Worm (Caenorhabditis elegans) whole organism, midembryonic: ENCODE measurements around the gene F38B6.6.

Experiments
- T22C8.4 ChIP-seq: fragments of 200-800 bp; sonication (Bioruptor generic); IDR thresholded peaks from 2 replicates; pipeline ENCODE4 v1.3.6; 2022; ENCODE audit warnings: missing genetic modification characterization, missing compliant biosample characterization
- cog-1 ChIP-seq: sonication (generic microtip); optimal IDR thresholded peaks from 2 replicates; lab custom pipeline; 2016; ENCODE audit warnings: missing genetic modification characterization, missing compliant biosample characterization
- flt-1 ChIP-seq: fragments of 200-800 bp; sonication (Bioruptor generic); IDR thresholded peaks from 2 replicates; pipeline ENCODE4 v1.3.6; 2022; ENCODE audit warnings: missing genetic modification characterization, missing compliant biosample characterization
- klf-2 ChIP-seq: fragments of 200-800 bp; sonication (Bioruptor generic); conservative IDR thresholded peaks from 2 replicates; pipeline ENCODE4 v1.3.6; 2022; ENCODE audit warnings: missing genetic modification reagents, missing genetic modification characterization, missing compliant biosample characterization
- med-1 ChIP-seq: sonication (generic microtip); optimal IDR thresholded peaks from 2 replicates; lab custom pipeline; 2017; ENCODE audit warnings: missing genetic modification characterization, mild to moderate bottlenecking, missing compliant biosample characterization, antibody characterized with exemption, missing genetic modification reagents; ENCODE audit not compliant: insufficient read depth
- ref-1 ChIP-seq: fragments of 200-800 bp; sonication (Bioruptor generic); conservative IDR thresholded peaks from 2 replicates; pipeline ENCODE4 v1.3.6; 2022; ENCODE audit warnings: missing genetic modification reagents, missing genetic modification characterization, missing compliant biosample characterization
- tab-1 ChIP-seq: fragments of 200-800 bp; sonication (Bioruptor generic); IDR thresholded peaks from 2 replicates; pipeline ENCODE4 v1.3.6; 2022; ENCODE audit warnings: missing genetic modification characterization, missing compliant biosample characterization
- ztf-23 ChIP-seq: fragments of 200-800 bp; sonication (Bioruptor generic); IDR thresholded peaks from 2 replicates; pipeline ENCODE4 v1.3.6; 2022; ENCODE audit warnings: missing genetic modification reagents, missing genetic modification characterization, missing compliant biosample characterization
- ztf-29 ChIP-seq: fragments of 200-800 bp; sonication (Bioruptor generic); IDR thresholded peaks from 2 replicates; pipeline ENCODE4 v1.3.6; 2022; ENCODE audit warnings: missing genetic modification reagents, missing genetic modification characterization, missing compliant biosample characterization

Gene F38B6.6

DNA sequence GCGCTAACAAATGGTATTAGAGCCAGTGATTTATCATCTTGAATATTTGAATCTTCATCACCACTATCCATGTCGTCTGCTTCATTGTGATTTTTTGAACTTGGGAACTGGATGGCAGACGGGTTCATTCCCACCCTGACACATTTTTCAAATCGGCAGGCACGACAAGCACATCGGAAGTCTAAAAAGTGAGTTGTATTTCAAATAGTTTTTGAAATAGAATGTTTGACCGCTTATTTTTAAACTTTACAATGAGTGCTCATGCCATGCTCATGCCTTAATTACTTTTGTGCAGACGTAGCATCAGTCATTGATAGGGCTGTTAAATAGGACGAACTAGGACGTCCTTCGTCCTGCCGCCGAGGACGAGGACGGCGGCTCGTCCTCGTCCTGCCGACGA is 52.0 kb downstream of the F38B6.6 start:
- TF ChIP-seq flt-1 (GFP tag; lab: Robert Waterston, UW): no peak
- TF ChIP-seq tab-1 (GFP tag; lab: Robert Waterston, UW): no peak
- TF ChIP-seq med-1 (GFP tag; lab: Kevin White, UChicago): no peak
- TF ChIP-seq T22C8.4 (GFP tag; lab: Robert Waterston, UW): no peak
- no peak for TF ChIP-seq ztf-23
- TF ChIP-seq ztf-29 (GFP tag; lab: Robert Waterston, UW): no peak
- TF ChIP-seq ref-1: no peak
- no peak for TF ChIP-seq cog-1 (tag; lab: Kevin White, UChicago)
- no peak for TF ChIP-seq klf-2 (GFP tag; lab: Robert Waterston, UW)

DNA sequence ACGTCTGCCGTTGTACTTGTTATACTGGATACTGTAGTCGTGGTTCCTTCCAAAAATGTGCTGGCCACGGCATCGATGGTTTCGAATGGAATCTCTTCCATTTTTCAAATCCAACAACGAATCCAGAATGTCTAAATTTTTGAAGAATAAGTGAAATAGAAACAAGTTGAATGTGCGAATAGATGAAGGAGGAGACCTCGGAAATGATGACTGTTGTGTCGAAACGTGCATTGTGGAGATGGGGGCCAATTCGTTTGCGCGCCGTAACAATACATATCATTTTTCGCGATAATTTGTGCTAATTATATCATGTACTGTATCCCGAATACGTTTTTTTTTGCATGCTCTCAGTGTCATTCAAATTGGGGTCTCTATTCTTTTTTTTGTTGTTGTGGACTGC is 54.7 kb downstream of the F38B6.6 start, which contains the start of gene aexr-1:
aexr-1 (minus strand) TSS at position 101 of the 400 bp plus-strand sequence.
- TF ChIP-seq ztf-23 (no peak), T22C8.4 (GFP tag; lab: Robert Waterston, UW) (no peak), flt-1 (GFP tag; lab: Robert Waterston, UW) (no peak), med-1 (GFP tag; lab: Kevin White, UChicago) (no peak), ztf-29 (GFP tag; lab: Robert Waterston, UW) (no peak), tab-1 (GFP tag; lab: Robert Waterston, UW) (no peak), ref-1 (no peak), klf-2 (GFP tag; lab: Robert Waterston, UW) (no peak), cog-1 (tag; lab: Kevin White, UChicago) (no peak)
